Fruit fly (Drosophila melanogaster): ENCODE results near the gene CG42831.

dm6 chr3L:10840867-10841266, 26.2 kb downstream of the CG42831 start:
- TF ChIP-seq CG8478 (optimal IDR thresholded peaks at IDR 0.05) (no peak), CTCF (optimal IDR thresholded peaks at IDR 0.05) (no peak)

Data from S2 (cell line).